Fruit fly (Drosophila melanogaster) S2 (cell line): ENCODE measurements around the gene Mocs1.

Source experiments
- CG8478 ChIP-seq: fragments of >200 bp; optimal IDR thresholded peaks from 2 replicates; lab custom pipeline; 2018
- CTCF ChIP-seq, 2 experiments: fragments of >200 bp; optimal IDR thresholded peaks; 2 replicates each; lab custom pipeline; 2018

DNA sequence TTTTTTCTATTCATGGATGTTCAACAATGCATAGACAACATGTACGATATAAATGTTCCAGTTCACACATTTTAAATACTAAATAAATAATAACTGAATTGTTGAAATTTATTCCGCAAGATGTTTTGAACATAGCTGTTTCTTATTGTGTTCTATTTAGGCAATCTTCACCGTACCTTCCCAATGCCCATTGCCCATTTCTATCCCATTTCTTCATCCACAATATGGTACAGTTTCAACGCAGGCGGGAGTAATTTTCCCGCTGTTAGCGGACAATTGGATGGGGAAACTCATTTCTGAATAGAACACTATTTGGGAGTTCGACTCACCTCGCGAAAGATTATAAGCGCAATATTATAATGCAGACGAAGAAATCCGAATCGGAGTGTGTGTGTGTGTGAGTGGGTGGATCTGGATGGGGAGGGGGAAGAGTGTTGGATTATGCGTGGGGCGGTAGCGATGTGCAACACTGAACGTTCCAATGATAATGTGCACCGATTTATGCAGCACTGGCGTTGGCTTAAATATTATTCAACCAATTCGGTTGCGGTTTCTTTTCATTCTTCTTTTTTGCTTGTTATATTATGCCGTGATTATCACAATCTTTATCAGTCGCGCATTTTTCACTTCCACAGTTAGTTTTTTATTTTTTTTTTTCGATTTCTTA, 21.8 kb downstream of the Mocs1 start:
- TF ChIP-seq CTCF (optimal IDR thresholded peaks at IDR 0.05; lab: Kevin White, UChicago) (no peak), CG8478 (no peak)
